Fruit fly (Drosophila melanogaster) whole organism, embryonic: ENCODE results near the gene spn-B.

Source experiments
- Aef1 ChIP-seq: fragments of 200-800 bp; sonication (Bioruptor generic); IDR thresholded peaks from 3 replicates; pipeline ENCODE4 v1.3.6; 2022; ENCODE audit warnings: missing biosample characterization, missing genetic modification characterization
- CG10147 ChIP-seq: fragments of 200-800 bp; sonication (Bioruptor generic); optimal IDR thresholded peaks from 2 replicates; lab custom pipeline; 2019; ENCODE audit warnings: missing biosample characterization, mild to moderate bottlenecking, missing genetic modification characterization, moderate library complexity
- CG12299 ChIP-seq: fragments of 200-800 bp; sonication (Bioruptor generic); optimal IDR thresholded peaks from 2 replicates; lab custom pipeline; 2018; ENCODE audit warnings: missing biosample characterization, mild to moderate bottlenecking, missing genetic modification characterization
- CG14710 ChIP-seq: fragments of 200-800 bp; sonication (Bioruptor generic); optimal IDR thresholded peaks from 3 replicates; lab custom pipeline; 2019; ENCODE audit warnings: missing biosample characterization, mild to moderate bottlenecking, missing genetic modification characterization, moderate library complexity
- CG16813 ChIP-seq: fragments of 200-800 bp; sonication (Bioruptor generic); IDR thresholded peaks from 3 replicates; pipeline ENCODE4 v1.3.6; 2022; ENCODE audit warnings: missing biosample characterization, missing genetic modification characterization; ENCODE audit not compliant: partially characterized antibody
- CG1832 ChIP-seq: fragments of 200-800 bp; sonication (Bioruptor generic); optimal IDR thresholded peaks from 2 replicates; lab custom pipeline; 2017; ENCODE audit warnings: missing biosample characterization, mild to moderate bottlenecking, missing genetic modification characterization, inconsistent platforms
- CG2116 ChIP-seq: fragments of 200-800 bp; sonication (Bioruptor generic); optimal IDR thresholded peaks from 3 replicates; lab custom pipeline; 2018; ENCODE audit warnings: missing biosample characterization, mild to moderate bottlenecking, missing genetic modification characterization
- CG4360 ChIP-seq: fragments of 200-800 bp; sonication (Bioruptor generic); IDR thresholded peaks from 2 replicates; pipeline ENCODE4 v1.3.6; 2022; ENCODE audit warnings: missing biosample characterization, missing genetic modification characterization
- CG7271 ChIP-seq: fragments of 200-800 bp; sonication (Bioruptor generic); optimal IDR thresholded peaks from 2 replicates; lab custom pipeline; 2018; ENCODE audit warnings: missing biosample characterization, mild to moderate bottlenecking, missing genetic modification characterization, moderate library complexity
- CG9727 ChIP-seq: fragments of 200-800 bp; sonication (Bioruptor generic); optimal IDR thresholded peaks from 3 replicates; lab custom pipeline; 2017; ENCODE audit warnings: missing biosample characterization, mild to moderate bottlenecking, missing genetic modification characterization
- D ChIP-seq, 2 experiments: fragments of 200-800 bp in 1 of 2; fragments of >200 bp in 1 of 2; sonication (Bioruptor generic) in 1 of 2; optimal IDR thresholded peaks; 2 replicates in 1 of 2; 3 replicates in 1 of 2; lab custom pipeline; 2017; ENCODE audit warnings: mild to moderate bottlenecking in 1 of 2, missing biosample characterization in 1 of 2, missing genetic modification characterization in 1 of 2, missing genetic modification reagents in 1 of 2
- Dip3 ChIP-seq: fragments of 200-800 bp; sonication (Bioruptor generic); optimal IDR thresholded peaks from 3 replicates; lab custom pipeline; 2016; ENCODE audit warnings: missing biosample characterization, missing genetic modification characterization
- HHEX ChIP-seq: fragments of 200-800 bp; sonication (Bioruptor generic); optimal IDR thresholded peaks from 3 replicates; lab custom pipeline; 2017; ENCODE audit warnings: missing biosample characterization, mild to moderate bottlenecking, missing genetic modification characterization, missing genetic modification reagents
- HmgD ChIP-seq: fragments of 200-800 bp; sonication (Bioruptor generic); optimal IDR thresholded peaks from 3 replicates; lab custom pipeline; 2016; ENCODE audit warnings: missing biosample characterization, missing genetic modification characterization
- HmgZ ChIP-seq: fragments of 200-800 bp; sonication (Bioruptor generic); optimal IDR thresholded peaks from 2 replicates; lab custom pipeline; 2018; ENCODE audit warnings: missing biosample characterization, mild to moderate bottlenecking, missing genetic modification characterization
- Jarid2 ChIP-seq: fragments of 200-800 bp; sonication (Bioruptor generic); optimal IDR thresholded peaks from 3 replicates; lab custom pipeline; 2017; ENCODE audit warnings: mild to moderate bottlenecking, missing biosample characterization, missing genetic modification reagents, missing genetic modification characterization
- Myb ChIP-seq: fragments of 200-800 bp; sonication (Bioruptor generic); optimal IDR thresholded peaks from 2 replicates; lab custom pipeline; 2016; ENCODE audit warnings: missing biosample characterization, missing genetic modification characterization
- NC2β ChIP-seq: fragments of 200-800 bp; sonication (Bioruptor generic); optimal IDR thresholded peaks from 2 replicates; lab custom pipeline; 2016; ENCODE audit warnings: missing biosample characterization, missing genetic modification characterization
- Opbp ChIP-seq: fragments of 200-800 bp; sonication (Bioruptor generic); IDR thresholded peaks from 3 replicates; pipeline ENCODE4 v1.3.6; 2022; ENCODE audit warnings: missing biosample characterization, missing genetic modification characterization; ENCODE audit not compliant: partially characterized antibody
- Trl ChIP-seq, 3 experiments: fragments of >200 bp in 2 of 3; fragments of 200-800 bp in 1 of 3; sonication (Bioruptor generic) in 1 of 3; optimal IDR thresholded peaks; 2 replicates in 1 of 3; 3 replicates in 2 of 3; lab custom pipeline; 2016 to 2017; ENCODE audit warnings: missing biosample characterization in 1 of 3, missing genetic modification characterization in 1 of 3
- bsh ChIP-seq, 2 experiments: fragments of 200-800 bp; sonication (Bioruptor generic); optimal IDR thresholded peaks; 2 replicates each; lab custom pipeline; 2017 to 2018; ENCODE audit warnings: mild to moderate bottlenecking in 2 of 2, missing biosample characterization in 2 of 2, missing genetic modification characterization in 2 of 2, moderate library complexity in 1 of 2
- chinmo ChIP-seq: fragments of 200-800 bp; sonication (Bioruptor generic); IDR thresholded peaks from 4 replicates; pipeline ENCODE4 v1.3.6; 2022; ENCODE audit warnings: missing biosample characterization, missing genetic modification characterization; ENCODE audit not compliant: partially characterized antibody
- chm ChIP-seq: fragments of 200-800 bp; sonication (Bioruptor generic); IDR thresholded peaks from 2 replicates; pipeline ENCODE4 v1.3.6; 2022; ENCODE audit warnings: missing biosample characterization, missing genetic modification characterization
- hbn ChIP-seq: fragments of 200-800 bp; sonication (Bioruptor generic); IDR thresholded peaks from 2 replicates; pipeline ENCODE4 v1.3.6; 2022; ENCODE audit warnings: missing biosample characterization, missing genetic modification characterization; ENCODE audit not compliant: partially characterized antibody
- ind ChIP-seq: fragments of 200-800 bp; sonication (Bioruptor generic); optimal IDR thresholded peaks from 3 replicates; lab custom pipeline; 2016; ENCODE audit warnings: missing biosample characterization, missing genetic modification characterization
- insv ChIP-seq, 2 experiments: fragments of 200-800 bp; sonication (Bioruptor generic); optimal IDR thresholded peaks; 3 replicates each; lab custom pipeline; 2016 to 2018; ENCODE audit warnings: missing biosample characterization in 2 of 2, missing genetic modification characterization in 2 of 2
- lab ChIP-seq: fragments of 200-800 bp; sonication (Bioruptor generic); optimal IDR thresholded peaks from 3 replicates; lab custom pipeline; 2017; ENCODE audit warnings: missing biosample characterization, missing genetic modification characterization, mild to moderate bottlenecking, moderate library complexity, missing genetic modification reagents
- lilli ChIP-seq: fragments of 200-800 bp; sonication (Bioruptor generic); optimal IDR thresholded peaks from 3 replicates; lab custom pipeline; 2016; ENCODE audit warnings: missing biosample characterization, missing genetic modification characterization
- lola ChIP-seq, 3 experiments: fragments of >200 bp in 2 of 3; fragments of 200-800 bp in 1 of 3; sonication (Bioruptor generic) in 1 of 3; optimal IDR thresholded peaks; 2 replicates each; lab custom pipeline; 2017 to 2019; ENCODE audit warnings: missing biosample characterization in 3 of 3, missing genetic modification characterization in 3 of 3, mild to moderate bottlenecking in 1 of 3, moderate library complexity in 1 of 3
- nom ChIP-seq: fragments of 200-800 bp; sonication (Bioruptor generic); optimal IDR thresholded peaks from 2 replicates; lab custom pipeline; 2017; ENCODE audit warnings: missing biosample characterization, missing genetic modification characterization, mild to moderate bottlenecking, moderate library complexity, missing genetic modification reagents
- peb ChIP-seq: fragments of 200-800 bp; sonication (Bioruptor generic); IDR thresholded peaks from 2 replicates; pipeline ENCODE4 v1.3.6; 2022; ENCODE audit warnings: missing biosample characterization, missing genetic modification characterization
- salm ChIP-seq: fragments of 200-800 bp; sonication (Bioruptor generic); optimal IDR thresholded peaks from 2 replicates; lab custom pipeline; 2018; ENCODE audit warnings: missing biosample characterization, mild to moderate bottlenecking, missing genetic modification characterization
- schlank ChIP-seq: fragments of 200-800 bp; sonication (Bioruptor generic); optimal IDR thresholded peaks from 2 replicates; lab custom pipeline; 2018; ENCODE audit warnings: missing biosample characterization, mild to moderate bottlenecking, missing genetic modification characterization
- sima ChIP-seq: fragments of 200-800 bp; sonication (Bioruptor generic); optimal IDR thresholded peaks from 2 replicates; lab custom pipeline; 2016; ENCODE audit warnings: missing biosample characterization, missing genetic modification characterization
- stwl ChIP-seq: fragments of 200-800 bp; sonication (Bioruptor generic); optimal IDR thresholded peaks from 3 replicates; lab custom pipeline; 2018; ENCODE audit warnings: missing biosample characterization, mild to moderate bottlenecking, missing genetic modification characterization, moderate library complexity
- trem ChIP-seq: fragments of 200-800 bp; optimal IDR thresholded peaks from 3 replicates; lab custom pipeline; 2019; ENCODE audit warnings: missing biosample characterization, mild to moderate bottlenecking, missing genetic modification characterization, moderate library complexity
- yki ChIP-seq: fragments of >200 bp; optimal IDR thresholded peaks from 3 replicates; lab custom pipeline; 2018

The spn-B gene

DNA sequence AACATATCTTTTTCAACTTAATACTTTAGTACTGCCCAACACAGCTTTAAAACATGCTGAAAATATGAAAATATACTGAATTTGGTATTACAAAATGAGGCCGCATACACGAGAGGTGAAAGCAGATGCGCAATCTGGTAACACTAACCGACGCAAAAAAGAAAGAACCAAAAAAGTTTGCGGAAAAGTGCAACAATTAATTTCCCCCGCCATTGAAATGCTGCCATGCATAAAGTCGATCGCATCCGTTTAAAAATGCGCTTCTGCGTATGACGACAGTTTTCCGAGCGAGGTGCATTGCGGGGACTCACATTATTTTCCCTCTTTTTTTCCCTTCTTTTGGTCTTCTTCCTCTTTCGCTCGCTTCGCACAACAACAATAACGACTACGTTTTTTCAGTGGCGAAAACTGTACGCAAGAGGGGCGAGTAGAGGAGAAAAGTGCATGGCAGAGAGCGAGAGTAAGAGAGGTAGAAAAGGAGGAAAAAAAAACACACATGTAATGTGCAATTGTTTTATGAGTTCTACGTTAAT lies 11.9 kb upstream of the spn-B start, which contains the start of gene Set8 (continued):
- no peak for TF ChIP-seq sima
- peak in 1 of 2 experiments; percentile 69 for TF ChIP-seq bsh (GFP tag; optimal IDR thresholded peaks at IDR 0.05; lab: Kevin White, UChicago)
- no peak for TF ChIP-seq CG16813 (GFP tag; lab: Robert Waterston, UW)
- no peak for TF ChIP-seq lab
- peak; percentile 82 for TF ChIP-seq trem (tag; lab: Kevin White, UChicago)
- peak; percentile 34 for TF ChIP-seq HmgZ (tag; lab: Kevin White, UChicago)
- TF ChIP-seq CG7271 = no peak
- TF ChIP-seq yki = no peak
- TF ChIP-seq CG9727 (GFP tag; lab: Kevin White, UChicago) = no peak
- TF ChIP-seq Opbp (GFP tag; lab: Robert Waterston, UW) = 0 out of 3 replicates have a peak, but pooled peaks have one; percentile 44
- peak in 1 of 2 experiments; percentile 32 for TF ChIP-seq Trl (optimal IDR thresholded peaks at IDR 0.05; lab: Kevin White, UChicago)
- TF ChIP-seq Trl (GFP tag; optimal IDR thresholded peaks at IDR 0.05; lab: Kevin White, UChicago) = no peak
- TF ChIP-seq HmgD = peak; percentile 25
- TF ChIP-seq Myb = peak; percentile 6
- peak; percentile 35; the same call in 1 of the 2 replicates for TF ChIP-seq hbn (GFP tag; lab: Robert Waterston, UW)
- no peak for TF ChIP-seq CG12299 (tag; lab: Kevin White, UChicago)
- TF ChIP-seq Dip3 (GFP tag; lab: Kevin White, UChicago) = no peak
- TF ChIP-seq ind (GFP tag; lab: Kevin White, UChicago) = no peak
- TF ChIP-seq Jarid2 (GFP tag; lab: Kevin White, UChicago) = no peak
- TF ChIP-seq CG14710 = peak; percentile 66
- no peak for TF ChIP-seq lilli (GFP tag; lab: Kevin White, UChicago)
- TF ChIP-seq CG1832 (GFP tag; lab: Kevin White, UChicago) = no peak
- TF ChIP-seq CG2116 (GFP tag; lab: Kevin White, UChicago) = peak; percentile 25
- no peak for TF ChIP-seq salm
- TF ChIP-seq Aef1 (GFP tag; lab: Robert Waterston, UW) = 0 out of 3 replicates have a peak, but pooled peaks have one; percentile 17
- TF ChIP-seq insv (GFP tag; optimal IDR thresholded peaks at IDR 0.05; lab: Kevin White, UChicago) = peak in 1 of 2 experiments; percentile 7
- peak; percentile 88 for TF ChIP-seq CG4360 (GFP tag; lab: Robert Waterston, UW)
- TF ChIP-seq schlank (tag; lab: Kevin White, UChicago) = no peak
- TF ChIP-seq NC2β (GFP tag; lab: Kevin White, UChicago) = peak; percentile 3
- TF ChIP-seq HHEX (GFP tag; lab: Kevin White, UChicago) = no peak
- peak; percentile 78; the same call in 1 of the 4 replicates for TF ChIP-seq chinmo
- TF ChIP-seq D (optimal IDR thresholded peaks at IDR 0.05; lab: Kevin White, UChicago) = no peak
- no peak for TF ChIP-seq D (GFP tag; optimal IDR thresholded peaks at IDR 0.05; lab: Kevin White, UChicago)
- TF ChIP-seq stwl (tag; lab: Kevin White, UChicago) = peak; percentile 99
- peak; percentile 82 for TF ChIP-seq nom (GFP tag; lab: Kevin White, UChicago)
- no peak for TF ChIP-seq CG10147 (GFP tag; lab: Kevin White, UChicago)
- 0 out of 2 replicates have a peak, but pooled peaks have one; percentile 28 for TF ChIP-seq chm
- no peak for TF ChIP-seq lola (GFP tag; optimal IDR thresholded peaks at IDR 0.05; lab: Kevin White, UChicago)
- no peak for TF ChIP-seq peb
